Fruit fly (Drosophila melanogaster) whole organism, adult: ENCODE results near the gene zld.

Experiments used
- bab1 ChIP-seq: fragments of 200-800 bp; sonication (Bioruptor generic); optimal IDR thresholded peaks from 3 replicates; lab custom pipeline; 2019; ENCODE audit warnings: missing biosample characterization, mild to moderate bottlenecking, missing genetic modification characterization, moderate library complexity
- cic ChIP-seq: fragments of 200-800 bp; sonication (Bioruptor generic); optimal IDR thresholded peaks from 2 replicates; lab custom pipeline; 2017; ENCODE audit warnings: missing biosample characterization, mild to moderate bottlenecking, missing genetic modification characterization, moderate library complexity
- kay ChIP-seq: fragments of 200-800 bp; sonication (Bioruptor generic); peaks from one replicate; lab custom pipeline; 2016; ENCODE audit warnings: missing biosample characterization, missing genetic modification characterization, borderline replicate concordance

DNA sequence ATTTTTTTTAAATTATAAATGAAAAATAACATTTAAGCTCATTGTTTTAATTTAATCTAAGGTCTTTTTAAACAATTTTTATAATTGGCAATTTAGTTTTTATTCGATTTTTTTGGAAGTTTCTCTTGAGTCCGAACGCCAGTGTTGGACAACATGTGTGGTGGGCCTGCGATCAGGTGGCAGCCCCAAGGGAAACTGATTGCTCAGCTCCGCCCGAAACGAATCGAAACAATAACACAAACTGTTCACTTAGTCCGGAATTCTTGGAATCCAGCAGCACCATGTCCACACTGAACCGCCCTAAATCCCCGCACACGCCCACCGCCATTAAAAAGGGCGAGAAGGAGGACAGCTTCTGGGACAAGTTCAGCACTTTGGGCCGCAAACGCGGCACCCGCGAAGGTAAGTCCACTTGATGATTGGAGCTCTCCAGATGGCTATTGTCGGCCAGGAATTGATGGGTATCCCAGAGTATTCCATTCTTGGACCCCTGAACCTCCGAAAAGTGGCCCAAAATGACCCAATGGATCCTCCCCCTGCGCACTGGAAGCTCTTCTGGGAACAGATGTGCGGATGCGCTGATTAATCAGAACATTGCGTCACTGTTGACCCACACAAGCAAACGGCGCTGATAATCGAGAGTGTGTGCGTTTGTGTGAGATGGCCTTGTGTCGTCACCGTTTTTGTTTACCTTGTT is 37.3 kb downstream of the zld start, which contains the start of gene parvin:
- TF ChIP-seq cic (no peak), bab1 (no peak), kay (GFP tag; lab: Kevin White, UChicago) (no peak)
